Worm (Caenorhabditis elegans) whole organism, late embryonic: ENCODE data around the gene Y32B12B.1.

Experiments used
- C08G9.2 ChIP-seq: sonication (generic microtip); optimal IDR thresholded peaks from 2 replicates; lab custom pipeline; 2016; ENCODE audit warnings: mild to moderate bottlenecking, missing genetic modification characterization, moderate library complexity, missing compliant biosample characterization
- C38D4.7 ChIP-seq: fragments of 200-800 bp; sonication (Bioruptor generic); optimal IDR thresholded peaks from 2 replicates; lab custom pipeline; 2018; ENCODE audit warnings: mild to moderate bottlenecking, missing genetic modification characterization, moderate library complexity, missing compliant biosample characterization
- T23F11.4 ChIP-seq: fragments of 200-800 bp; sonication (Bioruptor generic); optimal IDR thresholded peaks from 2 replicates; lab custom pipeline; 2018; ENCODE audit warnings: mild to moderate bottlenecking, missing genetic modification characterization, missing compliant biosample characterization
- Y22D7AL.16 ChIP-seq: sonication (generic microtip); optimal IDR thresholded peaks from 2 replicates; lab custom pipeline; 2016; ENCODE audit warnings: missing genetic modification characterization, missing compliant biosample characterization
- ama-1 ChIP-seq: fragments of 150-350 bp; optimal IDR thresholded peaks from 2 replicates; lab custom pipeline; 2014
- ceh-14 ChIP-seq: sonication (generic microtip); optimal IDR thresholded peaks from 2 replicates; lab custom pipeline; 2016; ENCODE audit warnings: missing genotype, missing genetic modification characterization, missing compliant biosample characterization
- ceh-18 ChIP-seq: sonication (generic microtip); optimal IDR thresholded peaks from 2 replicates; lab custom pipeline; 2016; ENCODE audit warnings: missing genetic modification characterization, missing compliant biosample characterization
- ceh-19 ChIP-seq: fragments of 200-800 bp; sonication (Bioruptor generic); optimal IDR thresholded peaks from 2 replicates; lab custom pipeline; 2018; ENCODE audit warnings: mild to moderate bottlenecking, missing genetic modification characterization, missing compliant biosample characterization
- ceh-22 ChIP-seq: sonication (generic microtip); optimal IDR thresholded peaks from 2 replicates; lab custom pipeline; 2017; ENCODE audit warnings: missing biosample characterization, missing genetic modification characterization
- ceh-24 ChIP-seq: sonication (generic microtip); optimal IDR thresholded peaks from 2 replicates; lab custom pipeline; 2016; ENCODE audit warnings: mild to moderate bottlenecking, missing genetic modification characterization, missing compliant biosample characterization
- ceh-34 ChIP-seq: sonication (generic microtip); optimal IDR thresholded peaks from 2 replicates; lab custom pipeline; 2016; ENCODE audit warnings: mild to moderate bottlenecking, missing genetic modification characterization, missing compliant biosample characterization
- ceh-45 ChIP-seq: fragments of 200-800 bp; sonication (Bioruptor generic); IDR thresholded peaks from 2 replicates; pipeline ENCODE4 v1.3.6; 2022; ENCODE audit warnings: missing genetic modification reagents, missing genetic modification characterization, missing compliant biosample characterization
- ceh-48 ChIP-seq: sonication (generic microtip); optimal IDR thresholded peaks from 2 replicates; lab custom pipeline; 2016; ENCODE audit warnings: missing genetic modification characterization, inconsistent platforms, missing compliant biosample characterization
- ceh-6 ChIP-seq: fragments of 200-800 bp; sonication (Bioruptor generic); optimal IDR thresholded peaks from 2 replicates; lab custom pipeline; 2018; ENCODE audit warnings: mild to moderate bottlenecking, missing genetic modification characterization, missing compliant biosample characterization
- ceh-9 ChIP-seq: sonication (generic microtip); optimal IDR thresholded peaks from 2 replicates; lab custom pipeline; 2016; ENCODE audit warnings: mild to moderate bottlenecking, missing genetic modification characterization, inconsistent platforms, missing compliant biosample characterization
- che-1 ChIP-seq: sonication (generic microtip); optimal IDR thresholded peaks from 2 replicates; lab custom pipeline; 2016; ENCODE audit warnings: mild to moderate bottlenecking, missing genetic modification characterization, missing compliant biosample characterization
- dmd-4 ChIP-seq: sonication (generic microtip); optimal IDR thresholded peaks from 2 replicates; lab custom pipeline; 2016; ENCODE audit warnings: borderline replicate concordance, missing genetic modification characterization, missing compliant biosample characterization
- elt-2 ChIP-seq: sonication (generic microtip); optimal IDR thresholded peaks from 2 replicates; lab custom pipeline; 2016; ENCODE audit warnings: missing genetic modification reagents, missing genetic modification characterization, missing compliant biosample characterization
- eyg-1 ChIP-seq: sonication (generic microtip); optimal IDR thresholded peaks from 2 replicates; lab custom pipeline; 2016; ENCODE audit warnings: missing genotype, missing genetic modification characterization, missing compliant biosample characterization
- fkh-10 ChIP-seq: fragments of 150-350 bp; optimal IDR thresholded peaks from 2 replicates; lab custom pipeline; 2014; ENCODE audit warnings: missing biosample characterization, missing genetic modification reagents, missing genetic modification characterization
- gmeb-2 ChIP-seq: sonication (generic microtip); optimal IDR thresholded peaks from 2 replicates; lab custom pipeline; 2016; ENCODE audit warnings: missing genetic modification characterization, inconsistent platforms, missing compliant biosample characterization
- mec-3 ChIP-seq: sonication (generic microtip); optimal IDR thresholded peaks from 2 replicates; lab custom pipeline; 2016; ENCODE audit warnings: borderline replicate concordance, missing genetic modification characterization, missing compliant biosample characterization
- pag-3 ChIP-seq: sonication (generic microtip); optimal IDR thresholded peaks from 2 replicates; lab custom pipeline; 2016; ENCODE audit warnings: missing compliant biosample characterization, missing genetic modification characterization, borderline replicate concordance
- pax-1 ChIP-seq: fragments of 150-350 bp; optimal IDR thresholded peaks from 2 replicates; lab custom pipeline; 2014; ENCODE audit warnings: missing biosample characterization, missing genetic modification characterization
- pros-1 ChIP-seq: fragments of 150-350 bp; optimal IDR thresholded peaks from 2 replicates; lab custom pipeline; 2014; ENCODE audit warnings: missing biosample characterization, missing genetic modification reagents, missing genetic modification characterization
- ref-2 ChIP-seq: sonication (generic microtip); optimal IDR thresholded peaks from 2 replicates; lab custom pipeline; 2016; ENCODE audit warnings: missing genetic modification characterization, missing compliant biosample characterization
- sdc-2 ChIP-seq: sonication (generic microtip); optimal IDR thresholded peaks from 2 replicates; lab custom pipeline; 2016; ENCODE audit warnings: missing genotype, missing genetic modification characterization, missing compliant biosample characterization
- sox-2 ChIP-seq: fragments of 200-800 bp; sonication (Bioruptor generic); IDR thresholded peaks from 2 replicates; pipeline ENCODE4 v1.3.6; 2022; ENCODE audit warnings: missing genetic modification reagents, missing genetic modification characterization, missing compliant biosample characterization
- sox-4 ChIP-seq: sonication (generic microtip); optimal IDR thresholded peaks from 2 replicates; lab custom pipeline; 2017; ENCODE audit warnings: mild to moderate bottlenecking, missing genetic modification characterization, inconsistent platforms, missing compliant biosample characterization
- syd-9 ChIP-seq: sonication (generic microtip); optimal IDR thresholded peaks from 2 replicates; lab custom pipeline; 2016; ENCODE audit warnings: mild to moderate bottlenecking, missing genetic modification characterization, moderate library complexity, missing compliant biosample characterization
- tbx-2 ChIP-seq: sonication (generic microtip); optimal IDR thresholded peaks from 2 replicates; lab custom pipeline; 2016; ENCODE audit warnings: missing genetic modification characterization, missing compliant biosample characterization
- tbx-7 ChIP-seq: sonication (generic microtip); optimal IDR thresholded peaks from 2 replicates; lab custom pipeline; 2016; ENCODE audit warnings: missing genotype, missing genetic modification characterization, missing compliant biosample characterization
- ttx-3 ChIP-seq: sonication (generic microtip); optimal IDR thresholded peaks from 2 replicates; lab custom pipeline; 2016; ENCODE audit warnings: missing genetic modification reagents, missing genetic modification characterization, missing compliant biosample characterization
- unc-3 ChIP-seq, 2 experiments: fragments of 200-800 bp in 1 of 2; sonication (Bioruptor generic) in 1 of 2; sonication (generic microtip) in 1 of 2; conservative IDR thresholded peaks in 1 of 2; optimal IDR thresholded peaks in 1 of 2; 2 replicates each; pipeline versions ENCODE4 v1.3.6 to Lab custom; 2016 to 2022; ENCODE audit warnings: missing compliant biosample characterization in 2 of 2, missing genetic modification characterization in 2 of 2, missing genetic modification reagents in 1 of 2
- unc-86 ChIP-seq: sonication (generic microtip); optimal IDR thresholded peaks from 2 replicates; lab custom pipeline; 2016; ENCODE audit warnings: missing genetic modification characterization, missing compliant biosample characterization

Y32B12B.1 gene

DNA sequence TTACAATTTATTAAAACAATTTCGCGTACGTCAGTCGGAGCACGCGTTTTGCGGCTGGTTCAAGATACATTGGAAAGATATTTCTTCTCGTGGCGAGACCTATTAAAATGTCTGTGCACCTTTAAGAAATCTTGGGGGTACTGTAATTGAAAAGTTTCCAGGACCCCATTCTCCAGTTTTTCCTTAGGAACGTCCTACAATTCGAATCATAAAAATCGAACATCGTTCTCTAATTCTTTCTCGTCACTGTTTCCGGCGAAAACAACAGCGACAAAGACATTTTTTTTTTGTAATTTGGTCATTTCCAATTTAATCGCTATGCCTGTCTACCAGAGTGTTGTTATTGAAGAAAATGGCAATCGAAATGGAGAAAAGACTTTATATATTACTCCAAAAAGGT, at the start of gene Y32B12B.1:
Y32B12B.1 (plus strand) TSS at position 301 of the 400 bp plus-strand sequence.
- TF ChIP-seq unc-86 (no peak), ceh-45 (GFP tag; lab: Robert Waterston, UW) (no peak)

DNA sequence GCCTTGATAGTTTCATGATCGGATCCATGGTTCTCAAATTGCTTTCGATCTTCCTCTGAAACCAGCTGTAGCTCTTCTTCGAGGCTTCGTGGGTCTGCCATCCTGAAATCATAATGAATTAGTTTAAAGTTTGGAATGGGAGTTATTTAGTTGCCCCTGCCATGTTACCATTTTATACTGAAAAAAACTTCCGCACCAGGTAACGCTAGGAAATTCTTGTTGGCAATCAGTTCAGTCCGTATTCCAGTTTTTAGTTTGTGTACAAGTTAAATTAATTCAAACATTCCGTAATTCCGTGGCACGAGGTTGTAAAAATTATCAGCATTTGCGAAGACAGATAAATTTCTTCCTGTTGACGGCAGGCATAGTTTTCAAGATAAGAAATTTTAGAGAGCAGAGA, 49.3 kb upstream of the Y32B12B.1 start, which contains the start of gene Y32B12A.5:
Y32B12A.5 (minus strand) TSS at position 101 of the 400 bp plus-strand sequence.
- no peak for TF ChIP-seq ref-2 (tag; lab: Kevin White, UChicago)

DNA sequence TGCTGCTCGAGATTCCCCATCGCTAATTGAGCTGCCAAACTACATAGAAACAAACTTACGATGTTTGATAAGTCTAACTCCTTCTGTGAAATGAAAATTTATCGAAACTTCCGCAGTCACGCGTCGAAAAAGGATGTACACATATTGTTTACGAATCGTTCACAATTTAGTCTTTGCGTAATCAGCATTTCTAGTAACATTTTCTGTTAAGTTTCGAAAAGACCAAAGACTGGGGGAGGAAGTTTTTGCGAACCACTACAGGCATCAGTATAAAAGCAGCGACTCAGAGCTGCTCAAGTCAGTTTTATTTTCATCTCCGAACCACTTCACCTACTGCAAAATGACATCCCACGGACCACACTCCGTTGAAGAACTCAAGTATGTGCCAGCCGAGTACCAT, 48.6 kb upstream of the Y32B12B.1 start, which contains the start of gene sqst-4:
sqst-4 (plus strand) TSS at position 301 of the 400 bp plus-strand sequence.
- TF ChIP-seq Y22D7AL.16 (tag; lab: Kevin White, UChicago) = no peak
- no peak for TF ChIP-seq ceh-24
- TF ChIP-seq gmeb-2 (tag; lab: Kevin White, UChicago) = no peak
- no peak for TF ChIP-seq ceh-18
- no peak for TF ChIP-seq unc-86
- TF ChIP-seq ceh-19 (GFP tag; lab: Kevin White, UChicago) = no peak
- TF ChIP-seq sdc-2 (tag; lab: Kevin White, UChicago) = no peak
- no peak for TF ChIP-seq C38D4.7 (GFP tag; lab: Kevin White, UChicago)
- no peak for TF ChIP-seq pax-1 (tag; lab: Kevin White, UChicago)
- TF ChIP-seq ceh-9 (tag; lab: Kevin White, UChicago) = no peak
- TF ChIP-seq pros-1 (tag; lab: Kevin White, UChicago) = no peak
- TF ChIP-seq eyg-1 = no peak
- no peak for TF ChIP-seq pag-3 (tag; lab: Kevin White, UChicago)
- TF ChIP-seq ceh-22 (tag; lab: Kevin White, UChicago) = no peak
- TF ChIP-seq ceh-14 (tag; lab: Kevin White, UChicago) = no peak
- TF ChIP-seq unc-3 (GFP tag; conservative IDR thresholded peaks at IDR 0.05; lab: Robert Waterston, UW) = no peak
- TF ChIP-seq unc-3 (tag; optimal IDR thresholded peaks at IDR 0.05; lab: Kevin White, UChicago) = no peak
- TF ChIP-seq ceh-6 (GFP tag; lab: Kevin White, UChicago) = no peak
- TF ChIP-seq C08G9.2 (tag; lab: Kevin White, UChicago) = no peak

DNA sequence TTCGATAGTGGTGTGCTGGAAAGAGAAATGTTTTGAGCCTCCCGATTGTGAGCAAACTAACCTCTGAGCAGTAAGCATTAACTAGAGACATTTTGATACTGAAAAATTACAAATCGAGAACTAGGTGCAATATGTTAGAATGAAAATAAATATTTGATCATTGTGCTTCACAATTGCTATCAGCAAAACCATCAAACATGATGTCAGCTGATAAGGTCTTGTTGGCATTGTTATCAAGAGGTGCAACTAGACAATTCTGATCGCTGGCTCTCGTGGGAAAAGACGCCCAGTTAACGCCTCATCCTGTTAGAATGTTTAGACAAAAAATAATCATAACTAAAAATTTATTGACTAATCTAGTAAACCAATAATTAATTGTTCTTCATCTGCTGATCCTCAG, 42.4 kb upstream of the Y32B12B.1 start, which contains the start of gene comt-2:
comt-2 (minus strand) TSS at position 131 of the 400 bp plus-strand sequence.
- TF ChIP-seq eyg-1 (no peak), ceh-18 (no peak), tbx-7 (tag; lab: Kevin White, UChicago) (no peak), tbx-2 (tag; lab: Kevin White, UChicago) (no peak), elt-2 (tag; lab: Kevin White, UChicago) (peak; percentile 88), gmeb-2 (tag; lab: Kevin White, UChicago) (no peak), T23F11.4 (no peak)

DNA sequence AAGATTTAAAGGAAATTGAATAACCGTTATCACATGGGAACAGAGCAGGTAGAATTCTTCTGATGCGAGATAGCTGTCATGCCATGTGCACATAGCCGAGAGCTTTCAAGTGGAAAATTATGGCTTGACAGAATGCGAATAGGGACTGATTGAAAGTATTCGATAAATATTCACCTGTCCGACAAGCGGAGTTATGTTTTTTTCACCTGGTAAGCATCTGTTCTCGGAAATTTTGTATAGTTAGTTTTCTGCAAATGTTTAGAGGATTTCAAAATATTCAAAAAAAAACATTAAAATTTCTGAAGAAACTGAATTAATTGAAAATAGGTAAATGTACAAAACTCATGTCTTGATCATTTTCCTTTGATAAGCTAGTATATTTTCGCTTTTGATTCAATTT, 39.3 kb upstream of the Y32B12B.1 start, which contains the start of gene srh-136:
srh-136 (minus strand) TSS at position 93 of the 400 bp plus-strand sequence.
- TF ChIP-seq ceh-34 (tag; lab: Kevin White, UChicago) = no peak
- no peak for TF ChIP-seq ceh-48 (tag; lab: Kevin White, UChicago)
- TF ChIP-seq ceh-18 = no peak
- TF ChIP-seq che-1 (tag; lab: Kevin White, UChicago) = no peak
- no peak for TF ChIP-seq mec-3 (tag; lab: Kevin White, UChicago)
- no peak for TF ChIP-seq dmd-4 (tag; lab: Kevin White, UChicago)
- no peak for TF ChIP-seq ceh-24
- TF ChIP-seq ttx-3 (tag; lab: Kevin White, UChicago) = no peak
- TF ChIP-seq fkh-10 (GFP tag; lab: Kevin White, UChicago) = no peak
- TF ChIP-seq sox-4 = no peak
- TF ChIP-seq Y22D7AL.16 (tag; lab: Kevin White, UChicago) = no peak
- no peak for TF ChIP-seq tbx-2 (tag; lab: Kevin White, UChicago)
- TF ChIP-seq sox-2 (GFP tag; lab: Robert Waterston, UW) = no peak
- no peak for TF ChIP-seq pax-1 (tag; lab: Kevin White, UChicago)
- TF ChIP-seq ama-1 (lab: Kevin White, UChicago) = no peak
- TF ChIP-seq C38D4.7 (GFP tag; lab: Kevin White, UChicago) = no peak
- TF ChIP-seq syd-9 (tag; lab: Kevin White, UChicago) = no peak
- no peak for TF ChIP-seq ceh-19 (GFP tag; lab: Kevin White, UChicago)
- no peak for TF ChIP-seq gmeb-2 (tag; lab: Kevin White, UChicago)
